Worm (Caenorhabditis elegans) whole organism, mixed stage, embryonic: ENCODE measurements around the gene polq-1.

Source experiments
- M03D4.4 ChIP-seq: sonication (generic microtip); optimal IDR thresholded peaks from 2 replicates; lab custom pipeline; 2017; ENCODE audit warnings: mild to moderate bottlenecking, missing genetic modification characterization, missing compliant biosample characterization
- bed-3 ChIP-seq: fragments of 200-800 bp; sonication (Bioruptor generic); optimal IDR thresholded peaks from 3 replicates; lab custom pipeline; 2018; ENCODE audit warnings: mild to moderate bottlenecking, missing genetic modification characterization, moderate library complexity, missing compliant biosample characterization
- blmp-1 ChIP-seq: fragments of 150-350 bp; optimal IDR thresholded peaks from 2 replicates; lab custom pipeline; 2014; ENCODE audit warnings: missing biosample characterization, missing genetic modification characterization
- ceh-39 ChIP-seq: fragments of 150-350 bp; optimal IDR thresholded peaks from 2 replicates; lab custom pipeline; 2014; ENCODE audit warnings: missing biosample characterization, missing genetic modification characterization
- ceh-43 ChIP-seq: fragments of 200-800 bp; sonication (Bioruptor generic); optimal IDR thresholded peaks from 2 replicates; lab custom pipeline; 2018; ENCODE audit warnings: mild to moderate bottlenecking, missing genetic modification characterization, moderate library complexity, missing compliant biosample characterization
- ces-1 ChIP-seq: fragments of 150-350 bp; optimal IDR thresholded peaks from 2 replicates; lab custom pipeline; 2014; ENCODE audit warnings: missing biosample characterization, missing genetic modification reagents, missing genetic modification characterization
- elt-1 ChIP-seq: sonication (generic microtip); optimal IDR thresholded peaks from 2 replicates; lab custom pipeline; 2017; ENCODE audit warnings: missing genetic modification characterization, mild to moderate bottlenecking, missing compliant biosample characterization, antibody characterized with exemption, moderate library complexity, borderline replicate concordance; ENCODE audit not compliant: insufficient read depth
- elt-3 ChIP-seq: fragments of 150-350 bp; optimal IDR thresholded peaks from 2 replicates; lab custom pipeline; 2014; ENCODE audit warnings: missing biosample characterization, missing genetic modification characterization
- flh-1 ChIP-seq: fragments of 200-800 bp; sonication (Bioruptor generic); optimal IDR thresholded peaks from 2 replicates; lab custom pipeline; 2018; ENCODE audit warnings: mild to moderate bottlenecking, missing genetic modification characterization, moderate library complexity, missing compliant biosample characterization
- ham-2 ChIP-seq: fragments of 200-800 bp; sonication (Bioruptor generic); optimal IDR thresholded peaks from 2 replicates; lab custom pipeline; 2018; ENCODE audit warnings: mild to moderate bottlenecking, missing genetic modification characterization, missing compliant biosample characterization
- hlh-1 ChIP-seq: fragments of 150-350 bp; optimal IDR thresholded peaks from 2 replicates; lab custom pipeline; 2014; ENCODE audit warnings: missing biosample characterization, missing genetic modification reagents, missing genetic modification characterization
- lin-13 ChIP-seq: fragments of 150-350 bp; optimal IDR thresholded peaks from 2 replicates; lab custom pipeline; 2014; ENCODE audit warnings: missing biosample characterization, missing genetic modification characterization
- lin-32 ChIP-seq: fragments of 200-800 bp; sonication (Bioruptor generic); optimal IDR thresholded peaks from 2 replicates; lab custom pipeline; 2018; ENCODE audit warnings: mild to moderate bottlenecking, missing genetic modification characterization, missing compliant biosample characterization
- lsy-2 ChIP-seq: fragments of 150-350 bp; optimal IDR thresholded peaks from 2 replicates; lab custom pipeline; 2014; ENCODE audit warnings: missing biosample characterization, missing genetic modification characterization
- mab-5 ChIP-seq: fragments of 150-350 bp; optimal IDR thresholded peaks from 2 replicates; lab custom pipeline; 2014; ENCODE audit warnings: missing biosample characterization, missing genetic modification characterization
- mep-1 ChIP-seq: fragments of 150-350 bp; optimal IDR thresholded peaks from 2 replicates; lab custom pipeline; 2017; ENCODE audit warnings: missing biosample characterization, missing genetic modification reagents, missing genetic modification characterization, inconsistent platforms
- nhr-12 ChIP-seq: fragments of 150-350 bp; optimal IDR thresholded peaks from 2 replicates; lab custom pipeline; 2014; ENCODE audit warnings: missing biosample characterization, missing genetic modification characterization
- nhr-2 ChIP-seq: fragments of 150-350 bp; optimal IDR thresholded peaks from 2 replicates; lab custom pipeline; 2014; ENCODE audit warnings: missing biosample characterization, missing genetic modification characterization
- nhr-237 ChIP-seq: fragments of 150-350 bp; optimal IDR thresholded peaks from 2 replicates; lab custom pipeline; 2014; ENCODE audit warnings: missing biosample characterization, missing genetic modification characterization
- nhr-28 ChIP-seq: fragments of 150-350 bp; optimal IDR thresholded peaks from 2 replicates; lab custom pipeline; 2014; ENCODE audit warnings: missing biosample characterization, missing genetic modification characterization
- nhr-76 ChIP-seq: sonication (generic microtip); optimal IDR thresholded peaks from 2 replicates; lab custom pipeline; 2017; ENCODE audit warnings: missing biosample characterization, missing genetic modification characterization
- pha-4 ChIP-seq: fragments of 150-350 bp; optimal IDR thresholded peaks from 2 replicates; lab custom pipeline; 2018; ENCODE audit warnings: missing biosample characterization, missing genetic modification reagents, missing genetic modification characterization
- sem-2 ChIP-seq: fragments of 200-800 bp; sonication (Bioruptor generic); optimal IDR thresholded peaks from 2 replicates; lab custom pipeline; 2018; ENCODE audit warnings: mild to moderate bottlenecking, missing genetic modification characterization, missing compliant biosample characterization
- snpc-4 ChIP-seq: fragments of 150-350 bp; optimal IDR thresholded peaks from 2 replicates; lab custom pipeline; 2014; ENCODE audit warnings: missing biosample characterization, missing genetic modification characterization
- sptf-1 ChIP-seq: sonication (generic microtip); optimal IDR thresholded peaks from 2 replicates; lab custom pipeline; 2017; ENCODE audit warnings: mild to moderate bottlenecking, missing genetic modification characterization, moderate library complexity, missing compliant biosample characterization
- tbx-8 ChIP-seq: fragments of 200-800 bp; sonication (Bioruptor generic); optimal IDR thresholded peaks from 2 replicates; lab custom pipeline; 2018; ENCODE audit warnings: mild to moderate bottlenecking, missing genetic modification characterization, moderate library complexity, missing compliant biosample characterization
- unc-120 ChIP-seq: sonication (generic microtip); optimal IDR thresholded peaks from 2 replicates; lab custom pipeline; 2017; ENCODE audit warnings: missing genetic modification characterization, missing compliant biosample characterization; ENCODE audit not compliant: poor library complexity, severe bottlenecking
- unc-39 ChIP-seq: fragments of 150-350 bp; optimal IDR thresholded peaks from 2 replicates; lab custom pipeline; 2014; ENCODE audit warnings: missing biosample characterization, missing genetic modification characterization
- unc-62 ChIP-seq: fragments of 150-350 bp; optimal IDR thresholded peaks from 2 replicates; lab custom pipeline; 2014; ENCODE audit warnings: missing biosample characterization, missing genetic modification reagents, missing genetic modification characterization
- zip-8 ChIP-seq: fragments of 150-350 bp; optimal IDR thresholded peaks from 2 replicates; lab custom pipeline; 2014; ENCODE audit warnings: missing biosample characterization, missing genetic modification characterization
- ztf-11 ChIP-seq: fragments of 150-350 bp; optimal IDR thresholded peaks from 2 replicates; lab custom pipeline; 2014; ENCODE audit warnings: missing biosample characterization, missing genetic modification characterization

polq-1 gene

DNA sequence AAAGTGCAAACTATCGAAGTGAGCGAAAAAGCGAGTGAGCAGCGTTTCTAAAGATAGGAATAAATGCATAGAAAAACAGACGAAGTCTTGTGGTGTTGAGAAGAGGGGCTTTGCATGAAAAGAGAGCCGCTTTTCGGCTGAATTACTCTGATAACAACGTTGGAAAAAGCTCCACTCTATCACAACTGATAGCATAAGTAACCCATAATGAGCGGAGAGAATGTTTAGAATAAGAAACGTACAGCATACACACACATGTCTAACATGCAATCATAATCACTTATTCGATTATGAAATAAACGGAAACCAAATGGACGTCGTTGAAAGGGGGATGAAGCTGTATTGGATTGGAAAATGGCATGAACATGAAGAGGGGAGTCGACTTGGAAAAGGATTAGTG lies 37.3 kb upstream of the polq-1 start:
- TF ChIP-seq M03D4.4 (tag; lab: Kevin White, UChicago) = no peak
- TF ChIP-seq ces-1 (GFP tag; lab: Kevin White, UChicago) = peak; percentile 27

DNA sequence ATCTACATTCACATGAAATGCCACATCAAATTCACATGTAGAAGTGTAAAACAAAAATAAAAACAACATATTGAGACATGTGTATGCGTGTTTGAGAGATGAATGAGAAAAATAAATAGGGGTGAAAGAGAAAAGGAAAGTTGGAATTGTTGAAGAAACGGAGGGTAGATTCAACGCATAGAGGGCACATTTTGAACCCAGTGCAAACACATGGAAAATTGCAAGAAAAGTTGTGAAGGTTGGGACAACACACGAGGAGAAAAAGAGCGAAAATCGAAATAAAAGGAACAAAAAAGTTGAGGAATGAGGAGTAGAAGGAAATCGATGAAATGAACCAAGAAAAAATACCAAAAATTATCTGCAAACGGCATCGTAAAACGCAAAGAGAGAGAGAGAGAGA lies 36.6 kb upstream of the polq-1 start:
- TF ChIP-seq M03D4.4 (tag; lab: Kevin White, UChicago) (no peak), ces-1 (GFP tag; lab: Kevin White, UChicago) (no peak), ceh-43 (no peak), zip-8 (no peak), mab-5 (tag; lab: Kevin White, UChicago) (no peak), unc-120 (tag; lab: Kevin White, UChicago) (no peak), sptf-1 (no peak), ham-2 (no peak), lin-13 (no peak), blmp-1 (tag; lab: Kevin White, UChicago) (no peak), nhr-2 (tag; lab: Kevin White, UChicago) (no peak), mep-1 (no peak), nhr-28 (tag; lab: Kevin White, UChicago) (no peak), nhr-76 (tag; lab: Kevin White, UChicago) (no peak), elt-1 (no peak), pha-4 (tag; lab: Kevin White, UChicago) (no peak), nhr-12 (no peak), elt-3 (tag; lab: Kevin White, UChicago) (no peak), hlh-1 (tag; lab: Kevin White, UChicago) (no peak), lin-32 (GFP tag; lab: Kevin White, UChicago) (no peak)

DNA sequence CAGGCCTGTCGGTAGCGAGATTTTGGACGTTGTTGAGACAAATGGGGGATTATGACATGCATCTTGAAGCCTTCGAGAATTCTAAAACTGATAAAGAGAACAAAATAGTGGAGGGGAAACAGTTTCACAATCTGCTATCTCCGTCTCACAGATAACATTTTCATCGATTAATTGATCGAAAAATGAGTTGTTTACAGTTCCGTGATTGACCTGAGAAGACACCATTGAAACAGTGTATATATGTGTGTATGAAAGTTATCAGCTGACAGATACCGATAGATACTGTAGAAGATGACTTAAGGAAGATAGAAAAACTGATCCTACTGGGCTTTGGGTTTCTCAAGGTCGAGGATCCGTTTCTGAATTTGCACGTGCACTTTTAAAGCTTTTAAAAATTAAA lies 36.2 kb upstream of the polq-1 start:
- peak; percentile 32 for TF ChIP-seq elt-3 (tag; lab: Kevin White, UChicago)
- no peak for TF ChIP-seq sptf-1

DNA sequence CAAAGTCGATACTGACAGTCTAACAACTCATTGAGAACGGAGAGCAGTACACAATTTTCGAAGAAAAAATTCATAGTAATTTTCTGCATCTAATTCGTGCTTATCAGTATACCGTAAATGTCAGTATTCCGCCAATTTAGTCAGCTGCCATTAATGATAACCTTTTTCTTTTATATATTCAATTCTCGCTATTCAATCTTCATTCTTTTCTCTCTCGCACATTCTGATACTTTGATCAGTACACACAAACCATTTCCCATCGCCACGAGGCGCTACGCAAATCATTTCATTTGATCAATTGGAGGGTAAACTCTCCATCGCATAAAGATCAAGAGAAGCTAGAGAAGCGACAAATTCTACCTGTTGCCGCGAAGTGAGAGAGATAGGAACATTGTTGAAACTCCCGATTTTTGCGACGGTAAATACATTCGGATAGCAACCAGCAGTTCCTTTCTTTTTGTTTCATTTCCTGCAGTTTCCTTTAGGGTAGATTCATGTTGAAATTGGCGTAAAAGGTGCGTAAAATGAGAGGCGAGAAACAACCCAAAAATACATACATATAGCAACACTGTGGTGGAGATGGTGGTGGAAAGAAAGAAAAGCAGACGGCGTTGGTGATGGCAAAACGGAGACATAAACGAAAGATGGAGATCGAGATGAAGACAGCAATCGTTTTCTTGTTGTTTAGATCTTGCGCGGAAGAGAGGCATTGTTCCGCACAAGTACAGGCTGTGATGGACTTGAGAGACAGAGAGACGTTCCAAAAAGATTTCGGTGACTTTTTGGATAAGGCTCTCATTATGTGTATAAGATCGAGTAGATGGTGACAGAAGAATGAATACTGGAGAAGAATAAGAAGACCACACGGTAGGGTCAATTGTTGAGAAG lies 35.4 kb upstream of the polq-1 start:
- TF ChIP-seq lsy-2 (tag; lab: Kevin White, UChicago) (no peak), ham-2 (peak; percentile 48), nhr-2 (tag; lab: Kevin White, UChicago) (no peak), mep-1 (peak; percentile 26), zip-8 (no peak), elt-3 (tag; lab: Kevin White, UChicago) (peak; percentile 15), ceh-39 (no peak), ceh-43 (no peak), snpc-4 (tag; lab: Kevin White, UChicago) (no peak), nhr-237 (no peak), sptf-1 (no peak), bed-3 (GFP tag; lab: Kevin White, UChicago) (no peak), ces-1 (GFP tag; lab: Kevin White, UChicago) (no peak), unc-39 (tag; lab: Kevin White, UChicago) (no peak), tbx-8 (GFP tag; lab: Kevin White, UChicago) (no peak), nhr-76 (tag; lab: Kevin White, UChicago) (no peak), flh-1 (no peak), M03D4.4 (tag; lab: Kevin White, UChicago) (no peak), elt-1 (peak; percentile 95)

DNA sequence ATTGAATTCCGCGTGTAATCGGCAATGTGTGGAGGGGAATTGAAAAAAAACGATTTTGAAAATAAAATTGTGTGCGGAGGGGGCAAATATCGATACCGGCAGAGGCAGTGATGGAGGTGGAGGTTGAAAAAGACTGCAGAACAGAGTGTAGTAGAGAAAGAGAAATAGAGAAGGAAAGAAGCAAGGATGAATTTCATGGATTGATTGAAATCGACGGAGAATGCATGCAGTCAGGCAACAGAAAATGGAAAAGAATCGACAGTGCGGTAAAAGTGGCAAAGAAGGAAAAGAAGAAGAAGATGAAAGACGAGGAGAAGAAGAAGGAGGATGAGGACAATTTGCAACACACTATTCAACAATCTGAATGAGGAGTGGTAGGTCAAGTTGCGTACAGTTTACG lies 33.9 kb upstream of the polq-1 start, which contains the start of gene W04D12.1:
TSS of gene W04D12.1 (plus strand) at position 111 of the 400 bp plus-strand sequence.
- TF ChIP-seq nhr-237 (peak; percentile 27), sptf-1 (peak; percentile 21), unc-62 (GFP tag; lab: Kevin White, UChicago) (no peak), ztf-11 (tag; lab: Kevin White, UChicago) (no peak), ceh-43 (no peak), ces-1 (GFP tag; lab: Kevin White, UChicago) (no peak)

DNA sequence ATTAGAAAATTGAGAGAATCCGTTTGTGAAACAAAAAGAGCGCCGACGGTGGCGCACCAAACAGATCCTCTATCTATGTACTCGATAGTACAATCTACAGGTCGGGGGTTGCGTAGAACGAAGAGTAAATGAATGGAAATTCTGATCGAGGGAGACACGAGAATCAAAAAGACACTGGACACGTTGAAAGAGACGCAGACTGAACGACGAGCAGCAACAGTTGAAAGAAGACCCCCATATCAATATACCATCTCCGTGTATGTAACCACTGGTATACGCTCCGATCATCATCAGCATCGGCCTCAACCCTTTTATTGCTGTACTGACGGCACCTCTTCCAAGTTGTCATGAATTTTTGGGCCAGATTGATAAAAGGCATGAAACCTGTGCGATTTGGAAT lies 33.3 kb upstream of the polq-1 start:
- TF ChIP-seq snpc-4 (tag; lab: Kevin White, UChicago) (no peak), sem-2 (GFP tag; lab: Kevin White, UChicago) (no peak), ceh-43 (no peak), unc-62 (GFP tag; lab: Kevin White, UChicago) (no peak), elt-1 (peak; percentile 6), ztf-11 (tag; lab: Kevin White, UChicago) (no peak)
